Worm (Caenorhabditis elegans) whole organism, L4/young adult: ENCODE results near the gene srlf-21.

Experiments
- W03F9.2 ChIP-seq: fragments of 150-350 bp; optimal IDR thresholded peaks from 2 replicates; lab custom pipeline; 2014; ENCODE audit warnings: missing biosample characterization, missing genetic modification characterization
- dao-5 ChIP-seq: sonication (generic microtip); optimal IDR thresholded peaks from 2 replicates; lab custom pipeline; 2016; ENCODE audit warnings: missing genotype, missing genetic modification characterization, moderate library complexity, missing compliant biosample characterization

DNA sequence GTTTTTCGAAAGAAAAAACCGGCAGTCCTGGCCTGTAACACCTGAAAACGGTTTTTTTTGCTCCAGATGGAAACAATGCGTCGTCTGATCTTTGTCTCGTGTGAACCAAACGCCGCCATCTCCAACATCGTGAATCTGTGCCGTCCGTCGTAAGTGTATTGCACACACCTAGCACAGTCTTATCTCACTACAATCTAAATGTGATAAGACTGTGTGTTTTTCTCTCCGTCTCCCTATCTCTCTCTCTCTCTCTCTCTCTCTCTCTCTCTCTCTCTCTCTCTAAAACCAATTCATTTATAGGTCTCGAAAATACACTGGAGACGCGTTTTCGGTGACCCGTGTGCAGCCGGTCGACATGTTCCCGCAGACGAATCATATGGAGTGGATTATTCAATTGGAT lies 20.3 kb upstream of the srlf-21 start:
- TF ChIP-seq W03F9.2 (tag; lab: Kevin White, UChicago) (no peak), dao-5 (tag; lab: Kevin White, UChicago) (no peak)
